Fruit fly (Drosophila melanogaster): Measurements from ENCODE around the gene CG8925.

Gene CG8925

DNA sequence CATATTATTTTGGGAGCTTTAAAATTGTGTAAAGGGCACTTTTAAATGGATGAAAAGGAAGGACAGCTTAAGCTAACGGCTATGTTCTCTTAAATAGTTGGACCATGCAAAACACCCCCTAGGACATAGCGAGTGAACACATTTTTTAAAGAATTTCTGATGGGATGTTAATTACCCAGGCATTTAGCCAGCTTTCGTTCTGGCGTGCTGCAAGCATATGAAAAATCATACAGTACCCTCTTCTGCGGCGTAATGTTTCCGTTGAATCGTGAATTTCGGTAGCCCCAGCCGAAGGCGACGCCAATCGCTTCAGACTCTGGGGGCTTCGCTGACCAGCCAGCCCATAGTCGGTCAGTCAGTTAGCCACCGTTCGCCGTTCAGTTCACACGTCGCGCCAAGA lies 17.1 kb upstream of the CG8925 start, which contains the start of gene CG6006:
TSS of gene CG6006 (plus strand) at position 301 of the 400 bp plus-strand sequence.
- no peak for TF ChIP-seq pan (optimal IDR thresholded peaks at IDR 0.05)
- no peak for TF ChIP-seq CG32264 (GFP tag; optimal IDR thresholded peaks at IDR 0.05)
- TF ChIP-seq lola (GFP tag; optimal IDR thresholded peaks at IDR 0.05): no peak
- no peak for TF ChIP-seq N (GFP tag; optimal IDR thresholded peaks at IDR 0.05)
- no peak for TF ChIP-seq Abd-B (GFP tag; optimal IDR thresholded peaks at IDR 0.05)
- no peak for TF ChIP-seq OdsH (GFP tag; optimal IDR thresholded peaks at IDR 0.05)
- TF ChIP-seq brk (GFP tag; optimal IDR thresholded peaks at IDR 0.05): no peak
- no peak for TF ChIP-seq tai (GFP tag; optimal IDR thresholded peaks at IDR 0.05)
- TF ChIP-seq ey (GFP tag; optimal IDR thresholded peaks at IDR 0.05): no peak
- TF ChIP-seq Myc (optimal IDR thresholded peaks at IDR 0.05): no peak
- no peak for TF ChIP-seq dl (GFP tag; optimal IDR thresholded peaks at IDR 0.05; ENCODE audit: insufficient read depth in 1 of 2, partially characterized antibody in 2 of 2)
- no peak for TF ChIP-seq sv (GFP tag; optimal IDR thresholded peaks at IDR 0.05)
- TF ChIP-seq Dif (GFP tag; optimal IDR thresholded peaks at IDR 0.05; ENCODE audit: partially characterized antibody): no peak
- TF ChIP-seq br (GFP tag; optimal IDR thresholded peaks at IDR 0.05): no peak
- TF ChIP-seq dmrt93B (GFP tag; optimal IDR thresholded peaks at IDR 0.05): no peak
- TF ChIP-seq GATAd (GFP tag; optimal IDR thresholded peaks at IDR 0.05): no peak
- TF ChIP-seq Hr78 (GFP tag; optimal IDR thresholded peaks at IDR 0.05): no peak
- no peak for TF ChIP-seq psq (GFP tag; optimal IDR thresholded peaks at IDR 0.05)

DNA sequence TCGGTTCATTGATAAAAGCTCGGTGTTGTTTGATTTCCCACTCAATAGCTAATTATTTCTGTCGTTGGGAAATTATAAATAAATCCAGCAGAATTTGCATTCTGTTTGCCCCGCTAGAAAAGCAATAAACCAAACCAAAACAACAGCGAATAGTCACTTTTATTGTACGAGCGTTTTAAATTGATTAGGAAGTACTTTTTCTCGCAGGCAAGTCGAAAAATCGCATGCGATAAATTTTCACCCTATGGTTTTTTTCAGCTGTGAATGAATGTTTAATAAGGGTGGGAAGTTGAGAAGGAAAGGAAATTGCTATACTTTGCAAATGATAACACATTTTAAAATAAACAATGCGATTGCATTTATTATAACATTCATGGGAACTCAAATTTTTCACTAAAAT lies 15.8 kb upstream of the CG8925 start:
- no peak for TF ChIP-seq rgr (GFP tag; optimal IDR thresholded peaks at IDR 0.05)
- no peak for TF ChIP-seq N (GFP tag; optimal IDR thresholded peaks at IDR 0.05)
- peak; percentile 4 for TF ChIP-seq Vsx2 (GFP tag; optimal IDR thresholded peaks at IDR 0.05; ENCODE audit: partially characterized antibody)

DNA sequence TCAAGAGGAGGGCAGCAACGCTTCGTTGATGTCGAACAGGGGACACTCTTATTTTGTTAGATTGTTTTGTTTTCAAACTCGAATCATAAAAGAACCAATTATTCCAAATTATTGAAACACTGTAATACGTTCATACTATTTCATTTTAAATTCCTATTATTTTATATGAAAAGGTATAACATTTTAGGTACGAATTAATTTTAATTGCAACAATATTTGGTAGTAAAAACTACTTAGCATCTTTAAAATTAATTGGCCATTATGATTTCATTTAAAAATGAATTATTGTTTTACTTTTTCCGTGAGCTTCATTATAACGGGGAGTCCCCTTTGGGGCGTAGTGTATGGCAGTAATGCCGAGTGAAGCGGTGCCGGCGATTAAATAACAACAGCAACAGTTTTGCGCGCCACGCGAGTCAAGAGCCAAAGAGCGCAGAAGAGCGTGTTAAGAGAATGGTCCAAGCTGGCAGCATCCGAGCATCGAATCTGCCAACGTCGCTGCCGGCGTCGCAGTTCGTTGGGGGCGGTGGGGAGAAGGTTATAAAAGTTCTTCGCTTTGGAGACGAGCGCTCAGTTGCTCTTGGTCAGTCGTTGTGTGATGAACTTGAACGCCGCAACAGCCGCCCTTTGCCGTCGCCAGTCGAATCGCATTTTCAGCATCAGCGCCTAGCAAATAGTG lies 14.1 kb upstream of the CG8925 start:
- TF ChIP-seq HLH106 (tag; optimal IDR thresholded peaks at IDR 0.05) (peak; percentile 61), N (GFP tag; optimal IDR thresholded peaks at IDR 0.05) (no peak), Dfd (GFP tag; optimal IDR thresholded peaks at IDR 0.05) (no peak), Vsx2 (GFP tag; optimal IDR thresholded peaks at IDR 0.05; ENCODE audit: partially characterized antibody) (peak; percentile 1), fru (GFP tag; optimal IDR thresholded peaks at IDR 0.05) (peak; percentile 97), Abd-B (GFP tag; optimal IDR thresholded peaks at IDR 0.05) (no peak), foxo (GFP tag; optimal IDR thresholded peaks at IDR 0.05) (peak in 1 of 2 experiments; percentile 67), Hnf4 (GFP tag; optimal IDR thresholded peaks at IDR 0.05) (no peak), Rel (GFP tag; optimal IDR thresholded peaks at IDR 0.05) (no peak), Rel (tag; optimal IDR thresholded peaks at IDR 0.05) (peak; percentile 89), pan (optimal IDR thresholded peaks at IDR 0.05) (no peak), sage (GFP tag; optimal IDR thresholded peaks at IDR 0.05) (no peak), Dif (GFP tag; optimal IDR thresholded peaks at IDR 0.05; ENCODE audit: partially characterized antibody) (peak; percentile 35), Jra (GFP tag; optimal IDR thresholded peaks at IDR 0.05) (no peak), CG32264 (GFP tag; optimal IDR thresholded peaks at IDR 0.05) (no peak), woc (GFP tag; optimal IDR thresholded peaks at IDR 0.05) (peak; percentile 62), tai (GFP tag; optimal IDR thresholded peaks at IDR 0.05) (no peak), rgr (GFP tag; optimal IDR thresholded peaks at IDR 0.05) (peak; percentile 51), GATAd (GFP tag; optimal IDR thresholded peaks at IDR 0.05) (no peak), jim (GFP tag; optimal IDR thresholded peaks at IDR 0.05) (no peak), h (GFP tag; optimal IDR thresholded peaks at IDR 0.05) (peak; percentile 73), CG9705 (GFP tag; optimal IDR thresholded peaks at IDR 0.05) (no peak), dl (GFP tag; optimal IDR thresholded peaks at IDR 0.05; ENCODE audit: insufficient read depth in 1 of 2, partially characterized antibody in 2 of 2) (peak; percentile 15 to 68), Hr83 (GFP tag; optimal IDR thresholded peaks at IDR 0.05; ENCODE audit: poor library complexity, severe bottlenecking) (no peak), dmrt93B (GFP tag; optimal IDR thresholded peaks at IDR 0.05) (peak; percentile 33), sv (GFP tag; optimal IDR thresholded peaks at IDR 0.05) (peak; percentile 33), OdsH (GFP tag; optimal IDR thresholded peaks at IDR 0.05) (peak; percentile 79), Mio (GFP tag; optimal IDR thresholded peaks at IDR 0.05) (no peak), lola (GFP tag; optimal IDR thresholded peaks at IDR 0.05) (no peak), Sp1 (GFP tag; optimal IDR thresholded peaks at IDR 0.05) (peak; percentile 65), ey (GFP tag; optimal IDR thresholded peaks at IDR 0.05) (peak; percentile 65), br (GFP tag; optimal IDR thresholded peaks at IDR 0.05) (peak; percentile 42), psq (GFP tag; optimal IDR thresholded peaks at IDR 0.05) (peak; percentile 58), Hr78 (GFP tag; optimal IDR thresholded peaks at IDR 0.05) (no peak)

Data from whole organism, wandering third instar larva.